Worm (Caenorhabditis elegans): Measurements from ENCODE around the gene her-1.

Gene her-1

DNA sequence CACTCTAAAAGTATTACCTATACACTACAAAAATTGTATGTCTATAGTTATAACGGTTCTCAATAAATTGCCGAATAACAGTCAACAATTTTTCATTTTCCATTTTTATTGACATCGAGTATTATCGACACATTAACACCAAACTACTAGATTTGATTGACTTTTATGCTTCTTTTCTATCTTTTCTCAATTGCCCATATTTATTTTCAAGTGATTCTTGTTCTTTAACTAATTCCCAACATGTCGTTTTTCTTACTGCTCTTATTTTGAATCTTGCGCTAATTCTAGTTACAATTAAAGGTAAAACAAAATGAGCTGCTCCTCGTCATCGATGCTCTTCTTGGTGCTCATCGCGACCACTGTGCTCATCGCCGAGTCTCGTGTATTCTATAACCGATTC lies 18.8 kb upstream of the her-1 start, which contains the start of gene cthd-1:
Gene cthd-1 (plus strand): TSS at position 301 of the 400 bp plus-strand sequence.
- TF ChIP-seq blmp-1 (tag; optimal IDR thresholded peaks at IDR 0.05) (no peak), dpl-1 (GFP tag; optimal IDR thresholded peaks at IDR 0.05) (no peak), lin-13 (GFP tag; optimal IDR thresholded peaks at IDR 0.05) (no peak), nhr-84 (tag; optimal IDR thresholded peaks at IDR 0.05) (no peak), lir-3 (tag; optimal IDR thresholded peaks at IDR 0.05; ENCODE audit: poor library complexity) (no peak), lin-39 (tag; optimal IDR thresholded peaks at IDR 0.05) (no peak)

DNA sequence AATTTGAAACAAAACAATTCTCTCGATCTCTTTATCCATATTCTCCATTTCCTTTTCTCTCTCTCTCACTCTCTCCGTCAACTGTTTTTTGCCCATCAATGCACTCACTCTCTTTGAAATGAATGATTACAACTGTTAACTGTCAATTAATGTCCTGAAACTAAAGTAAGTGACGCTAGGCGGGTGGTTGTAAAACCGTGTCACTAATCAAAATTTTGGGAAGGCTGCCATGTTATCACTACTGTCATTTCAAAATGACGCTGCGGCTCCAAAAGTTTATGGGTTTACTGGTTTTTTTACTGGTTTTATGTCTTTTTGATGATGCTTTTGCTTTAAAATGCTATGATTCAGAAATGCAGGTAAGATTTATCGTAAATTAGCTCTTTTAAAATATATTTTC lies 17.6 kb upstream of the her-1 start, which contains the start of gene ZK287.9:
Gene ZK287.9 (plus strand): TSS at position 192 of the 400 bp plus-strand sequence.
- TF ChIP-seq swsn-7 (tag; optimal IDR thresholded peaks at IDR 0.05) (no peak), dsc-1 (tag; optimal IDR thresholded peaks at IDR 0.05) (no peak), lin-39 (tag; optimal IDR thresholded peaks at IDR 0.05) (no peak), unc-62 (GFP tag; optimal IDR thresholded peaks at IDR 0.05) (no peak), unc-98 (GFP tag; IDR thresholded peaks at IDR 0.05) (no peak), mef-2 (tag; optimal IDR thresholded peaks at IDR 0.05) (no peak), ceh-90 (tag; optimal IDR thresholded peaks at IDR 0.05) (no peak), elt-2 (tag; optimal IDR thresholded peaks at IDR 0.05) (no peak), rnt-1 (tag; optimal IDR thresholded peaks at IDR 0.05) (no peak), vab-15 (tag; optimal IDR thresholded peaks at IDR 0.05) (no peak), blmp-1 (tag; optimal IDR thresholded peaks at IDR 0.05) (no peak), nhr-11 (tag; optimal IDR thresholded peaks at IDR 0.05) (no peak), snu-23 (GFP tag; optimal IDR thresholded peaks at IDR 0.05) (no peak), pqm-1 (tag; optimal IDR thresholded peaks at IDR 0.05) (no peak), unc-30 (tag; optimal IDR thresholded peaks at IDR 0.05) (no peak), ama-1 (optimal IDR thresholded peaks at IDR 0.05) (no peak), zip-4 (GFP tag; optimal IDR thresholded peaks at IDR 0.05) (no peak), hlh-4 (tag; optimal IDR thresholded peaks at IDR 0.05) (no peak), lin-13 (GFP tag; optimal IDR thresholded peaks at IDR 0.05) (no peak)

DNA sequence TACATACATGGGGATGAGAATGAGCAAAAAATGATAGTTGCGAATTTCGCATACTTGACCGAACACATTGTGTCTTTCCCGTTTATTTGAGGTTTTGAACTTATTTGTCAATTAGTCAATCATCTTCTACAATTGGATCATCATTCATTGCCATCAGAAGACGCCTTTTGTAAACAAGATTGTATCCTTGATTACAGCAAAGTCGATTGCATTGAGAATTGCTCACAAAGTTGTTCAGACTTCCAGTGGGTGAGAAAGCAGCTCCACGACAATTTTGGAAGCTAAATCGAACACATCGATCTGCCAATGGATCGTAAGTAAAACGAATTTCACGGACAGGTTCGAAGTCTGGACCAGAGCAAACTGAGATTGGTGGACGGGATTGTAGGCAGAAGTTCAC lies 16.6 kb upstream of the her-1 start:
- TF ChIP-seq alr-1 (tag; optimal IDR thresholded peaks at IDR 0.05; ENCODE audit: borderline replicate concordance) (no peak), efl-1 (optimal IDR thresholded peaks at IDR 0.05) (no peak), efl-1 (GFP tag; optimal IDR thresholded peaks at IDR 0.05 in 1 of 2) (peak in 1 of 2 experiments; percentile 38)

DNA sequence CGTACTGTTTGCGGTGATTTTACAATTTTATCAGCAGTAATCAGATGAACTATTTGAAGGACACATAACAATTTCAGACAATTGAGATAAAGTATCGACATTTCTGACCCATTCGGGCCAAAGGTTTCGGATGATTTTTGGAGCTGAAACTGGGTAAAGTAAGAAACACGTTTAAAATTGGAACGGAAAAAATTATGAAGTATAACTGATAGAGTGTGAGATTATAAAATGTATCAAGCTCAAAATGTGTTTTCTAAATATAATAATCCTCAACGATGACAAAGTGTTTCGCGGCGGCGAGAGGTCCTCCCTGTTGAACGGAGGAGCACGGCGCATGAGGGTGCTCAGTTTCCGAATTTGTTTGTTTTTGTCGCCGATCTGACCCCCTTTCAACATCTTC lies 11.3 kb upstream of the her-1 start, which contains the start of gene ZK287.4:
Gene ZK287.4 (minus strand): TSS at position 101 of the 400 bp plus-strand sequence.
- TF ChIP-seq ceh-63 (GFP tag; optimal IDR thresholded peaks at IDR 0.05): no peak
- no peak for TF ChIP-seq jun-1 (tag; optimal IDR thresholded peaks at IDR 0.05)
- no peak for TF ChIP-seq egl-27 (tag; optimal IDR thresholded peaks at IDR 0.05)
- TF ChIP-seq snu-23 (GFP tag; optimal IDR thresholded peaks at IDR 0.05): no peak
- no peak for TF ChIP-seq rnt-1 (tag; optimal IDR thresholded peaks at IDR 0.05)
- no peak for TF ChIP-seq ztf-11 (tag; optimal IDR thresholded peaks at IDR 0.05)
- no peak for TF ChIP-seq sup-37 (GFP tag; optimal IDR thresholded peaks at IDR 0.05)

DNA sequence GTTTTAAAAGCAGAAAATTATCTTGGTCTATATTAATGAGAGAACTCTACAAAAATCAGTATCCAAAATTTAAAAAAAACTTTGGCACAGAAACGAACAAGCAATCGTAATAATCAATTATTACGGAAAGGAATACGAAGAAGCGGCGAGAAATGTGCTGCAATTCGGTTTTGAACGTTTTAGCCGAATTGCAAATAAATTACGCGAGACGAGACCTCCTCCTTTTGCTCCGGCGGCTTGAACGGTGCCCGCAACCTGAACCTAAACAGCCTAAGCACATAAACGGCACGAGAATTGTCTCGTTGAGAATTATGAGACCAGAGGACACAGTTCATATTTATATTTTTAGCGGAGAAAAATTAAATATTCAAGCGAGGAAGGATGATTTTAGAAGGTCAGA lies 7.5 kb upstream of the her-1 start:
- TF ChIP-seq lin-13 (GFP tag; optimal IDR thresholded peaks at IDR 0.05) (no peak), fkh-8 (tag; optimal IDR thresholded peaks at IDR 0.05) (no peak), aha-1 (tag; optimal IDR thresholded peaks at IDR 0.05) (no peak), nhr-237 (tag; optimal IDR thresholded peaks at IDR 0.05) (no peak), zag-1 (tag; optimal IDR thresholded peaks at IDR 0.05) (no peak), elt-2 (tag; optimal IDR thresholded peaks at IDR 0.05) (no peak), nhr-85 (tag) (no peak), sup-37 (GFP tag; optimal IDR thresholded peaks at IDR 0.05) (no peak), jun-1 (tag; optimal IDR thresholded peaks at IDR 0.05) (no peak), fos-1 (tag; optimal IDR thresholded peaks at IDR 0.05) (no peak)
